Worm (Caenorhabditis elegans): ENCODE data around the gene pigw-1.

DNA sequence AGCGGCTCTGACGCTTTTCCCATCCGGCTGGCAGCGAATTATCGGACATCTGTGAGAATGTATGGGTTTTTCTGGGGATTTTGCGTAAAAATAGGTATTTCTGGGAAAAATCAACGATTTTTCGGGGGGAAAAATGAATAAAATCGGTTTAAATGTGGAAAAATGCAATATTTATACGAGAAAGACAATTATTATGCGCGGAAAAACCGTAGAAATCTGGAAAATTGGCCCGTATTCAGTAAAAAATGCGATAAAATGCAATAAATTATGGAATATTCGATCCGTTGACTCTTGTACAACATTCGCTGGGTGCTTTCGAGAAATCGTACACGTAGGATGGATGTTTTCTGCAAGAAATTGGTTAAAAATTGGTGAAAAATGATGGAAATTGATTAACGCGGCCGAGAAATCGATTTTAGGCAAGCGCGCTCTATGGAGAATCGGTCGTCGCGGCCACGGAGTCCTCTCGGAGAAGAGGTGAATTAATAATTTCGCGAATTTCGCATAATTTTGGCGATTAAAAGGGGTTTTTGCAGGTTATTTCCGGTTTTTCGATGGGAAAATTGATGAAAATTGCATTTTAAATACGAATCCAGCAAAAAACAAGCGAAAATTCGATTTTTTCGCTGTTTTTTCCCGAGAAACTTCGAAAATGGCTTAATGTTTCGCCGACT, 4.4 kb upstream of the pigw-1 start, which contains the start of gene pinn-1:
- TF ChIP-seq unc-130 (GFP tag; optimal IDR thresholded peaks at IDR 0.05) (peak; percentile 80), K12H6.12 (tag; optimal IDR thresholded peaks at IDR 0.05) (peak; percentile 82), madf-8 (GFP tag; conservative IDR thresholded peaks at IDR 0.05) (peak; percentile 65), sdz-38 (tag; optimal IDR thresholded peaks at IDR 0.05) (no peak)
